Fruit fly (Drosophila melanogaster): ENCODE results near the gene CD98hc.

Gene CD98hc

DNA sequence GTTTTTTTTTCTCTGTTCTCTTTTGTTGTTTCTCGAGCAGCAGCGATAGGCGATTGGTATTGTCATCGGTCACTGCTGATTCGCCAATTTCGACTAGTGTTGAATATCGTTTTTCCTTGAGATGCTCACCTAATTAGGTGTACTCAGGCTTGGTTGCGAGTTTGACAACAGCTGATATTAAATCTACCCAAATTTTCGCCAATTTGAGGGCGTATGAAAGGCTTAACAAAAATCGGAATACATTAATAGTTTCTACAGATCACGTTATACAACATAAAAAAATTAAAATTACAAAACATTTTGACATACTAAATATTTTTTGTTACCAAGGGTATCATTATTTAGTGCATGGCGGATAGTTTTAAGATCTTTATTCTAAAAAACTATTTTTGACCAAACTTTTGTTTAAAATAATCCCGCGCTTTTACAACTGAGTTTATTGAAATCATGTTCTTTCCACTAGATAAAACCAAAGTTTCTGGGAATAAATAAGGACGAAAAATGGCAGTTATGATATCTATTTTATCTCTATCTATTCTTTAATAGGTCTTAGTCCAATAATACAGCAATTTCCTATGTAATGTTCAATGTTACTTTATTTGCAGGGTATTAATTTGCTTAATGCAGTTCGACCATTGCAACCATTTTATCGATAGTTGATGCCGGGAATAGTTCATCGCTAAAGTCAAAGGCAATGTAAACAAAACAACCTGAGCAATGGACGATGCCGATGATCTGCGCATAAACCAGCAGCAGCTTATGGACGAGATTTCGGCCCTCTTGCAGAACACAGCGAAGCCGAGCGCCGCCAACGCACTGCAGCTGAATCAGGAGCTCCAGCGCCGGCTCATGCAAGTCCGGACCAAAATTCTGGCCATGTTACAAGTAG lies 35.1 kb upstream of the CD98hc start, which contains the start of the genes CG10435 and Pbp95 (continued):
- TF ChIP-seq cato (GFP tag; optimal IDR thresholded peaks at IDR 0.05; ENCODE audit: borderline replicate concordance) (peak; percentile 23), wek (GFP tag; optimal IDR thresholded peaks at IDR 0.05) (peak; percentile 88), tgo (GFP tag; IDR thresholded peaks at IDR 0.05) (peak; percentile 48; the same call in 2 of the 3 replicates), fd64A (GFP tag; optimal IDR thresholded peaks at IDR 0.05) (no peak), Gug (GFP tag; IDR thresholded peaks at IDR 0.05) (peak; percentile 70; the same call in 2 of the 4 replicates), CG1602 (GFP tag; optimal IDR thresholded peaks at IDR 0.05) (peak; percentile 5), CG12155 (GFP tag; optimal IDR thresholded peaks at IDR 0.05) (peak; percentile 55), chm (GFP tag; IDR thresholded peaks at IDR 0.05) (0 out of 2 replicates have a peak, but pooled peaks have one; percentile 39), Fer3 (tag; optimal IDR thresholded peaks at IDR 0.05) (peak; percentile 21), CG15479 (GFP tag; optimal IDR thresholded peaks at IDR 0.05) (no peak), sug (tag; optimal IDR thresholded peaks at IDR 0.05) (no peak), HLH3B (GFP tag; IDR thresholded peaks at IDR 0.05) (peak; percentile 55; the same call in 1 of the 2 replicates), vfl (GFP tag; optimal IDR thresholded peaks at IDR 0.05) (peak; percentile 67), CG14050 (GFP tag; IDR thresholded peaks at IDR 0.05) (peak; percentile 53; the same call in 2 of the 3 replicates), CG4854 (GFP tag; optimal IDR thresholded peaks at IDR 0.05) (no peak), Tbp (GFP tag; optimal IDR thresholded peaks at IDR 0.05) (no peak), CG9876 (GFP tag; optimal IDR thresholded peaks at IDR 0.05) (no peak), CG7357 (GFP tag; IDR thresholded peaks at IDR 0.05) (no peak), sim (GFP tag; IDR thresholded peaks at IDR 0.05) (no peak), stc (GFP tag; IDR thresholded peaks at IDR 0.05) (0 out of 2 replicates have a peak, but pooled peaks have one; percentile 38), hbn (GFP tag; IDR thresholded peaks at IDR 0.05; ENCODE audit: partially characterized antibody) (peak; percentile 75), CG14710 (tag; optimal IDR thresholded peaks at IDR 0.05) (peak; percentile 48), CG16813 (GFP tag; IDR thresholded peaks at IDR 0.05; ENCODE audit: partially characterized antibody) (peak; percentile 61), eve (GFP tag; optimal IDR thresholded peaks at IDR 0.05) (no peak), CG17612 (GFP tag; IDR thresholded peaks at IDR 0.05) (no peak), sr (GFP tag; IDR thresholded peaks at IDR 0.05) (0 out of 3 replicates have a peak, but pooled peaks have one; percentile 19), H2.0 (GFP tag; IDR thresholded peaks at IDR 0.05) (peak; percentile 58; the same call in 1 of the 2 replicates), Ssrp (tag; optimal IDR thresholded peaks at IDR 0.05) (no peak), p53 (GFP tag; optimal IDR thresholded peaks at IDR 0.05) (peak; percentile 24), GATAe (GFP tag; conservative IDR thresholded peaks at IDR 0.05) (no peak), Dek (tag; optimal IDR thresholded peaks at IDR 0.05) (no peak), CG15514 (GFP tag; optimal IDR thresholded peaks at IDR 0.05) (peak; percentile 86), Ets65A (GFP tag) (peak; percentile 70), ci (GFP tag; IDR thresholded peaks at IDR 0.05) (peak; percentile 68), CG10654 (GFP tag; optimal IDR thresholded peaks at IDR 0.05) (no peak), amos (GFP tag; IDR thresholded peaks at IDR 0.05; ENCODE audit: partially characterized antibody) (peak; percentile 76), btn (GFP tag; optimal IDR thresholded peaks at IDR 0.05) (no peak), CG6254 (GFP tag; optimal IDR thresholded peaks at IDR 0.05) (peak; percentile 30), CG14014 (GFP tag; IDR thresholded peaks at IDR 0.05) (peak; percentile 38; the same call in 1 of the 2 replicates), CoRest (tag; optimal IDR thresholded peaks at IDR 0.05) (no peak), CG1233 (GFP tag; optimal IDR thresholded peaks at IDR 0.05) (no peak), CG14667 (GFP tag; IDR thresholded peaks at IDR 0.05) (0 out of 2 replicates have a peak, but pooled peaks have one; percentile 26), CG10565 (GFP tag; optimal IDR thresholded peaks at IDR 0.05) (no peak), Hr3 (GFP tag; optimal IDR thresholded peaks at IDR 0.05) (peak; percentile 49), ase (GFP tag; IDR thresholded peaks at IDR 0.05) (0 out of 3 replicates have a peak, but pooled peaks have one; percentile 6), croc (GFP tag; conservative IDR thresholded peaks at IDR 0.05) (no peak), HLH4C (GFP tag; IDR thresholded peaks at IDR 0.05; ENCODE audit: partially characterized antibody) (peak; percentile 59), disco-r (GFP tag; optimal IDR thresholded peaks at IDR 0.05) (no peak)
